Fruit fly (Drosophila melanogaster) whole organism: ENCODE data around the gene CG13063.

ENCODE experiments used
- CG8478 ChIP-seq: fragments of >200 bp; optimal IDR thresholded peaks from 2 replicates; lab custom pipeline; 2018; ENCODE audit warnings: inconsistent platforms
- Dll ChIP-seq: fragments of >200 bp; optimal IDR thresholded peaks from 2 replicates; lab custom pipeline; 2017
- EcR ChIP-seq, 2 experiments: fragments of >200 bp; optimal IDR thresholded peaks; 2 replicates each; lab custom pipeline; 2017; ENCODE audit warnings: missing biosample characterization in 2 of 2, missing genetic modification characterization in 2 of 2, missing genetic modification reagents in 2 of 2
- pan ChIP-seq: fragments of >200 bp; optimal IDR thresholded peaks from 2 replicates; lab custom pipeline; 2017
- psq ChIP-seq: fragments of >200 bp; optimal IDR thresholded peaks from 2 replicates; lab custom pipeline; 2017
- usp ChIP-seq: fragments of >200 bp; optimal IDR thresholded peaks from 2 replicates; lab custom pipeline; 2017; ENCODE audit warnings: missing biosample characterization, missing genetic modification characterization, mixed read lengths

The CG13063 gene

dm6 chr3L:16305820-16306650 lies at the start of gene CG13063, which contains the start of gene CG13043:
CG13063 (plus strand) TSS chr3L:16306600.
CG13043 (minus strand) TSS chr3L:16305870.
- TF ChIP-seq CG8478 (lab: Kevin White, UChicago) (no peak), Dll (lab: Kevin White, UChicago) (no peak), pan (lab: Kevin White, UChicago) (no peak), psq (lab: Kevin White, UChicago) (no peak), usp (GFP tag; lab: Kevin White, UChicago) (no peak), EcR (GFP tag; optimal IDR thresholded peaks at IDR 0.05; lab: Kevin White, UChicago) (no peak)

dm6 chr3L:16257118-16257627 lies 49.2 kb upstream of the CG13063 start, which contains the start of gene CG13054:
CG13054 (minus strand) TSS chr3L:16257191.
- TF ChIP-seq psq (lab: Kevin White, UChicago): no peak
- no peak for TF ChIP-seq usp (GFP tag; lab: Kevin White, UChicago)
- no peak for TF ChIP-seq Dll (lab: Kevin White, UChicago)
- TF ChIP-seq CG8478 (lab: Kevin White, UChicago): no peak
- TF ChIP-seq EcR (GFP tag; optimal IDR thresholded peaks at IDR 0.05; lab: Kevin White, UChicago): no peak
- no peak for TF ChIP-seq pan (lab: Kevin White, UChicago)

dm6 chr3L:16259552-16259951 lies 46.8 kb upstream of the CG13063 start, which contains the start of gene CG13053:
CG13053 (minus strand) TSS chr3L:16259722.
- no peak for TF ChIP-seq EcR (GFP tag; optimal IDR thresholded peaks at IDR 0.05; lab: Kevin White, UChicago)
- TF ChIP-seq usp (GFP tag; lab: Kevin White, UChicago): no peak
- no peak for TF ChIP-seq pan (lab: Kevin White, UChicago)
- TF ChIP-seq CG8478 (lab: Kevin White, UChicago): no peak

DNA sequence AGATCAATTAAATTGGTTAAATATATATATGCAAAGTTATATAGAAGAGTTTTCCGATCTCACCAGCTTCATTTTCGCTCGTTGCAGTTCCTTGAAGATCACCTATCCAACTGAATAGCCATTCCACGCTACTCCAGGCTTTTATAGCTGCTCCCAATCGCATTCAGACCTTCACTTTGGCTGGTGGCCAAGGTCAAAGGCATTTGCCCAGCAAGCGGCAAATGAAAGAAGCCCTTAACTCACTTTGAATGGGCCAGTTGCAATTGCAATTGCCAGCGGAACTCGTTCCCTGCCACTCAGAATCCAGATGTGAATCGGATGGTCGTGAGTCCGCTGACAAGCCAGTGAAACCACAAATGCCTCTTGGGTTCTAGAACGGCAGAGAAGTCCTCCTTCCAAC lies 44.9 kb upstream of the CG13063 start, which contains the start of gene CG34247:
Gene CG34247, minus strand, starts transcription at position 101 of the 400 bp plus-strand sequence.
- TF ChIP-seq Dll (lab: Kevin White, UChicago) (no peak), usp (GFP tag; lab: Kevin White, UChicago) (no peak), psq (lab: Kevin White, UChicago) (no peak), EcR (GFP tag; optimal IDR thresholded peaks at IDR 0.05; lab: Kevin White, UChicago) (no peak), CG8478 (lab: Kevin White, UChicago) (no peak), pan (lab: Kevin White, UChicago) (no peak)

DNA sequence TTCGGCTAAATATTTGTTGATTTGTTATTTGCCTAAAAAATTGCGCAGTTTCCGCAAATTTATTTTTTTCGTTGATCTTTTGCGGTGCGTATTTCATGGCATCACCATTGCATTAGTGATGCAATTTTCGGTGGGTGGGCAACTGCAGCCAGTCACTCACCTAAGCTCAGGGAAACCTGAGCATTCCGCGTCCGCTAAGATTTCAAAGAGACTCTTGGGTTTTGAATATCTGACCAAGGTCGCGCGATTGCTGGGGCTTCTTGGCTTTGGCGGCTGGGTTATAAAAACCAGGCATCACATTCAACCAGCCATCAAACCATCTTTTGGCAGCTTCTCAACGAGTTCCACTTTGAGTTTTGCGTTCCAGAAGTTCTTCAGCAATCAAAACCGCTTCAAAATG lies 44.0 kb upstream of the CG13063 start, which contains the start of gene CG13071:
Gene CG13071, plus strand, starts transcription at position 301 of the 400 bp plus-strand sequence.
- no peak for TF ChIP-seq Dll (lab: Kevin White, UChicago)
- TF ChIP-seq EcR (GFP tag; optimal IDR thresholded peaks at IDR 0.05; lab: Kevin White, UChicago): no peak
- no peak for TF ChIP-seq psq (lab: Kevin White, UChicago)
- TF ChIP-seq usp (GFP tag; lab: Kevin White, UChicago): no peak
- no peak for TF ChIP-seq pan (lab: Kevin White, UChicago)
- TF ChIP-seq CG8478 (lab: Kevin White, UChicago): no peak

dm6 chr3L:16263043-16263442 lies 43.4 kb upstream of the CG13063 start, which contains the start of gene CG13070:
CG13070 (plus strand) TSS chr3L:16263343.
- TF ChIP-seq Dll (lab: Kevin White, UChicago) (no peak), usp (GFP tag; lab: Kevin White, UChicago) (no peak), pan (lab: Kevin White, UChicago) (no peak), CG8478 (lab: Kevin White, UChicago) (no peak), psq (lab: Kevin White, UChicago) (no peak), EcR (GFP tag; optimal IDR thresholded peaks at IDR 0.05; lab: Kevin White, UChicago) (no peak)

DNA sequence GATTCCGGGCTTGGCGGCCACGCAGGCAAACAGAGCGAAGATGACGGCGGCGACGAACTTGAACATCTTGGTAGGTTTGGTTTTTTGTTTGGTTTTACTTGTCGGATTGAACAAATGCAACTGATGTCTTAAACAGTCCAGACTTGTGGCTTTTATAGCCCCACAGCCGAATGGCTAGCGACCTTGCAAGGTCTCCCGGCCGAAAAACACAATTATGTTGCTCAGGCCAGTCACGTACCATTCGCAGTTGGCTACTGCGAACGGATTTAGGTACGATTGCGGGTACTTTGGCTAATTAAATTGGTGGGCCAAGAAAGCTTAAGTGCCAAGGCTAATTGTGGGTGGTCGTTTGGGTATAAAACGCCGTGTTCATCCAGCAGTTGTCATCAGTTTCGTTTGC lies 41.4 kb upstream of the CG13063 start, which contains the start of the genes CG13051 and CG13069:
Gene CG13051, minus strand, starts transcription at position 101 of the 400 bp plus-strand sequence.
Gene CG13069, plus strand, starts transcription at position 386 of the 400 bp plus-strand sequence.
- TF ChIP-seq CG8478 (lab: Kevin White, UChicago) (no peak), usp (GFP tag; lab: Kevin White, UChicago) (no peak), pan (lab: Kevin White, UChicago) (no peak), Dll (lab: Kevin White, UChicago) (no peak), EcR (GFP tag; optimal IDR thresholded peaks at IDR 0.05; lab: Kevin White, UChicago) (no peak), psq (lab: Kevin White, UChicago) (no peak)

DNA sequence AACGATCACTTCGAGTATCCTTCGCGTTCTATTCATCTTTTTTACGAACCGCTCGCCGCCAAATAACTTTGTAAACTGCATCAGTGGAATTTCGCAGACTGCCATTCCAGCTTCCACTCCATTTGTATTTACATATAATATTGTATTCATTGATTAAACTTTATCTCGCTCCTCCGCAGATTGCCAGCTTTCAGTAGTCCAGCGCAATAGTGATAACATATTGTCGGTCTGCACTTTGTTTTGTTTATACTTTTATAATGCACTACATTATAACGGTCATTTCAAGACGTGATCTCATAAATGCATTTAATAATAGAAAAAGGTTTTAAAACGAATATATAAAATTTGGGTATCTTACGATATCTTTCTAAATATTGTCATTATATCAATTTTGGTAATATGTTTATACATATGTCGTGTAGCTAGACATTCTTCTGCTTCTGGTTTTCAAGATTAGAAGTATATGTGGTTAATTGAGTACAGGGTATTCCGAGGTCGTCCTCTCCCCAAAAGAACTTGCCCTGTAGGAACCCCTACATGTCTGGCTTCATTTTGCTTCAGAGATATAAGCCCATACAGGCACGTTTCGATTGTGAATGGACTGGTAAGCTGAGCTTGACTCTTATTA lies 38.2 kb upstream of the CG13063 start, which contains the start of gene CG4950:
Gene CG4950, minus strand, starts transcription at position 51 of the 628 bp plus-strand sequence.
- TF ChIP-seq CG8478 (lab: Kevin White, UChicago): no peak
- TF ChIP-seq psq (lab: Kevin White, UChicago): no peak
- no peak for TF ChIP-seq pan (lab: Kevin White, UChicago)
- no peak for TF ChIP-seq EcR (GFP tag; optimal IDR thresholded peaks at IDR 0.05; lab: Kevin White, UChicago)
- no peak for TF ChIP-seq Dll (lab: Kevin White, UChicago)
- TF ChIP-seq usp (GFP tag; lab: Kevin White, UChicago): no peak

dm6 chr3L:16269092-16269491 lies 37.3 kb upstream of the CG13063 start, which contains the start of gene CG13068:
CG13068 (plus strand) TSS chr3L:16269392.
- TF ChIP-seq psq (lab: Kevin White, UChicago): no peak
- TF ChIP-seq Dll (lab: Kevin White, UChicago): no peak

DNA sequence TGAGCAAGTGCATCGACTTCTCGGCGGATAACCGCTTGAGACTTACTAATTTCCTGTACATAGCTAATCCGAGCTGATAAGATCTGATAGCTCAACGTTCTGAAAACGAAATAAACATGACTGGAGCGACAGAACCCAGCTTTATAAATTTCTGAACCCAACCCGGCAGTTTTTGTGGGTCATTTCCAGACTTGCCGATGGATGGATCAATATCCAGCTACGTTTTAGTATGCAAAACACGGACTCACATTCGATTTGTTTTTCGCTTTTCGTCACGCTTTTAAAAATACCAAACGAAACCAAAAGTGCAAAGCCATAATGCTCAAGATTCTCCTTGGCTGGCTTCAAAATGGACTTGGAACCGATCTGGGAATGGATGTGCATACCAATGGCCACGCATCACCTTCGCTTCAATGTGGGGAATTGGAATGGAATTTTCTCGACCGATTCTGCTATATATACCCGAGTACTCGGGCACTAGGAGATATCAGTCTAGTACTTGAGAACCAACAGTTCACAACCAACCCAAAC lies 35.5 kb upstream of the CG13063 start, which contains the start of the genes CG34248 and CG13067:
Gene CG34248, minus strand, starts transcription at position 101 of the 531 bp plus-strand sequence.
Gene CG13067, plus strand, starts transcription at position 481 of the 531 bp plus-strand sequence.
- TF ChIP-seq usp (GFP tag; lab: Kevin White, UChicago) (no peak), Dll (lab: Kevin White, UChicago) (no peak), EcR (GFP tag; optimal IDR thresholded peaks at IDR 0.05; lab: Kevin White, UChicago) (no peak), pan (lab: Kevin White, UChicago) (no peak), CG8478 (lab: Kevin White, UChicago) (no peak), psq (lab: Kevin White, UChicago) (no peak)
